Worm (Caenorhabditis elegans): ENCODE data around the gene K09A9.6.

ce11 chrX:15566640-15567039, 10.4 kb upstream of the K09A9.6 start:
- TF ChIP-seq lin-39 (tag; optimal IDR thresholded peaks at IDR 0.05) (peak; percentile 67), unc-62 (GFP tag; optimal IDR thresholded peaks at IDR 0.05) (no peak), ama-1 (optimal IDR thresholded peaks at IDR 0.05) (no peak)

Measured in whole organism, L3 larva.